Fruit fly (Drosophila melanogaster) whole organism: ENCODE data around the gene AspRS-m.

ENCODE experiments used
- CG8478 ChIP-seq: fragments of >200 bp; optimal IDR thresholded peaks from 2 replicates; lab custom pipeline; 2018; ENCODE audit warnings: inconsistent platforms
- Dll ChIP-seq: fragments of >200 bp; optimal IDR thresholded peaks from 2 replicates; lab custom pipeline; 2017
- EcR ChIP-seq, 2 experiments: fragments of >200 bp; optimal IDR thresholded peaks; 2 replicates each; lab custom pipeline; 2017; ENCODE audit warnings: missing biosample characterization in 2 of 2, missing genetic modification characterization in 2 of 2, missing genetic modification reagents in 2 of 2
- pan ChIP-seq: fragments of >200 bp; optimal IDR thresholded peaks from 2 replicates; lab custom pipeline; 2017
- psq ChIP-seq: fragments of >200 bp; optimal IDR thresholded peaks from 2 replicates; lab custom pipeline; 2017
- usp ChIP-seq: fragments of >200 bp; optimal IDR thresholded peaks from 2 replicates; lab custom pipeline; 2017; ENCODE audit warnings: missing biosample characterization, missing genetic modification characterization, mixed read lengths

Gene AspRS-m

DNA sequence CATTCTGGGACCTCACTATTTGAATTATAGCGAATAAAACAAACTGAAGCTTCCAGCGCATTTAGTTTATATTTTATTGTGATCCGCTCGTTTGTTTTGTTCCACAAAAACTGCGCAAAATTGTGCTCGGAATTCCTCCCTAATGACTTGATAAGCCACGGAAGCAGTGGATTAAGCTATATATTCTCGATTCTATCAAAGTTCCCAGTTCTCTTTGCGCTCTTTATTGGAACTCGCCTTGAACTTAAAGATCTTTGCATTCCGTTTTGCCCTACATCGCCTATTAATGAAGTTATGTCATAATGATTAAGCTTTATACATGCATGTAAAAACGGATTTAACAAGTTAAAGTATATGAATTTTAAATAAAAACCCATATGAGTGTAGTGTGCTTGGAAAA, 10.3 kb downstream of the AspRS-m start, which contains the start of gene Nepl9:
TSS of gene Nepl9 (minus strand) at position 101 of the 400 bp plus-strand sequence.
- TF ChIP-seq CG8478 (lab: Kevin White, UChicago) (no peak), Dll (lab: Kevin White, UChicago) (no peak), usp (GFP tag; lab: Kevin White, UChicago) (no peak), EcR (GFP tag; optimal IDR thresholded peaks at IDR 0.05; lab: Kevin White, UChicago) (no peak), psq (lab: Kevin White, UChicago) (no peak), pan (lab: Kevin White, UChicago) (no peak)

DNA sequence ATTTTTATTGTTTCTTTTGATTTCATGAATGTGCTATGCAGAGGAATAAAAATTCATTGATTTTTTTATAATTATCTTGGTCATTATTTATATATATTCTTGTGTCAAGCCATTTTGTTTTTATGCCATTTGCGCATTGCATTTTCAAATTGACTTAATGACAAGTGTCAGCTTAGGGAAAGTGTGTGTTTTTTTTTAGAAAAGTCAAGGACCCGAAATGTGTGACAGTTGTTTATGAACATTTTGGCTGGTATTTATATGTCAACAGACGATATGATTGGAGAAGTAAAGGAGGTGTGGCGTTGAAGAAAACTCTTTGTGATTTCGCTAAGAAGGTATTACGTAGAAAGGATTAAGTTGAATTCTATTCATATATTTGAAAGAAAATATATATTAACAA, 10.8 kb downstream of the AspRS-m start, which contains the start of the genes SclA and SclB:
TSS of gene SclA (plus strand) at position 301 of the 400 bp plus-strand sequence.
TSS of gene SclB (plus strand) at position 301 of the 400 bp plus-strand sequence.
- no peak for TF ChIP-seq usp (GFP tag; lab: Kevin White, UChicago)
- no peak for TF ChIP-seq CG8478 (lab: Kevin White, UChicago)
- TF ChIP-seq EcR (GFP tag; optimal IDR thresholded peaks at IDR 0.05; lab: Kevin White, UChicago), result no peak
- no peak for TF ChIP-seq psq (lab: Kevin White, UChicago)
- TF ChIP-seq Dll (lab: Kevin White, UChicago), result no peak
- no peak for TF ChIP-seq pan (lab: Kevin White, UChicago)

DNA sequence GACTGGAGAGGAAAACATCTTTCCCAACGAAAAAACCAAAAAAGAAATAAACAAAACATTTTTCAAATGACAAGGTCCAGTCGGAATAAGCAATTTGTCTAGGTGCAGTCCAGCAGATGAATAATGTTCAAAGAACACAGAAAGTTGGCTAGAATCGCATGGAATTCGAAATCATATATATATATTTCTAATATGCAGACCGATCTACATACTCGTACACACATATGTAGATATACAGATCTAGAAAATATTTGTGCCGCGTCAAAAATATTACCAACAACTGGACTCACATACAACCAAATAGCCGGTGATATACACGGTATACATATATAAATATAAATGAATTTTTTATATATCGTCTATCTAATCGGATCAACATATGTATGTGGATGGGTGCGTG, 12.8 kb downstream of the AspRS-m start:
- no peak for TF ChIP-seq pan (lab: Kevin White, UChicago)
- TF ChIP-seq usp (GFP tag; lab: Kevin White, UChicago), result no peak
- TF ChIP-seq CG8478 (lab: Kevin White, UChicago), result no peak
- TF ChIP-seq psq (lab: Kevin White, UChicago), result no peak
- no peak for TF ChIP-seq EcR (GFP tag; optimal IDR thresholded peaks at IDR 0.05; lab: Kevin White, UChicago)
- no peak for TF ChIP-seq Dll (lab: Kevin White, UChicago)

DNA sequence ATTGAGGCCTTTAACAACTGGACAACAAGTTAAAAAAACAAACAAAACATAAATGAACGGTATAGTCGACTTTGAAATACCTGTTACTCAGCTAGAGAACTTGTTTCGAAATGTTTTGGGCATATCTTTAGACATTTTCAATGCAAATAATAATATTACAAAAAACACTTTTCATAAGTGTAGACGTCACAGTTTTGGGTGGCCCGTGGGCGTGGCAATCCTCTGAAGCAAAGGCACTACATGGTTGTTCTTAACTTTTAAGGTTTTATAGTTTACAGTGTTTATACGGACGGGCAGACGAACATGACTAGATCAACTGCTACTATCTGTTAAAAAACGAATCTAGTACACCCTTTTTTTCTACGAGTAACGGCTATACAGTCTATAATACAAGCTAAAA, 15.6 kb downstream of the AspRS-m start:
- TF ChIP-seq usp (GFP tag; lab: Kevin White, UChicago), result no peak
- peak; percentile 66 for TF ChIP-seq pan (lab: Kevin White, UChicago)

DNA sequence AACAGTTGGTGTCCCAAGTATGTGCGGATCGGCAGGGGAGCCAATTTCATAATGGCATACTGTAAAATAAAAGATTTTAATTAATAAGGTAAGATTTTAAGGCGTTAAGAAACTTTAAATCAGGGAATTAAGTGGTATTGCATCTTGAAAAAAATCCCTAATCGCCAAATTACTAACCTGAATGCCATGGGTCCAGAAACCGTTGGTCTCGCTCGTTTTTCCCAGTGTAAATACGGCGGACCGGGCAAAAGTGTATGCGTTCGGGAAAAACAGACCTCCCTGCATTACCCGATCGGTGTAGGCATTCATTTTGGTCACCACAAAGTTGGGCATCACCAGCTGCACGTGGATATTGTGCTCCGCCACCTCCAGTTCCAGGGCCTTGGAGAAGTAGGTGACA, 16.5 kb downstream of the AspRS-m start:
- TF ChIP-seq EcR (GFP tag; optimal IDR thresholded peaks at IDR 0.05; lab: Kevin White, UChicago), result no peak
- no peak for TF ChIP-seq psq (lab: Kevin White, UChicago)
- no peak for TF ChIP-seq usp (GFP tag; lab: Kevin White, UChicago)
- no peak for TF ChIP-seq CG8478 (lab: Kevin White, UChicago)
- TF ChIP-seq pan (lab: Kevin White, UChicago), result no peak
- TF ChIP-seq Dll (lab: Kevin White, UChicago), result no peak

DNA sequence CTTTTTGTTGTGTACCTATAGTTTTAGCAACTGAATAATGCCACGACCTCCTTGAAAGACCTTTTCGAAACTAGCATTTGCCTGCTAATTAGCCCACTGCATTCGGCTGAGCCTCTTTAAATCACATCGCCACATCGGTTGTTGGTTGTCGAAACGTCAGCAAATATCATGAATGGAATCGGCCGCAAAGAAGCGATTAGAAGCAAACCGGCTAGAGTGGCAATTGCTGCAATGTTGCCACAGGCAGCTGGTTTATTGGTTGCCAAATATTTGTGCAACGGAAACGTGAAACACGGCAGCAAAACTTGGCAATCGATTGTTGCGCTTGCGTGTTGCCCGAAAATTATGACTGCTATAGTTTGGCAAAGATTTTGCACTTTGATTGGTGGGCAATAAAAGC, 18.3 kb downstream of the AspRS-m start:
- no peak for TF ChIP-seq Dll (lab: Kevin White, UChicago)

DNA sequence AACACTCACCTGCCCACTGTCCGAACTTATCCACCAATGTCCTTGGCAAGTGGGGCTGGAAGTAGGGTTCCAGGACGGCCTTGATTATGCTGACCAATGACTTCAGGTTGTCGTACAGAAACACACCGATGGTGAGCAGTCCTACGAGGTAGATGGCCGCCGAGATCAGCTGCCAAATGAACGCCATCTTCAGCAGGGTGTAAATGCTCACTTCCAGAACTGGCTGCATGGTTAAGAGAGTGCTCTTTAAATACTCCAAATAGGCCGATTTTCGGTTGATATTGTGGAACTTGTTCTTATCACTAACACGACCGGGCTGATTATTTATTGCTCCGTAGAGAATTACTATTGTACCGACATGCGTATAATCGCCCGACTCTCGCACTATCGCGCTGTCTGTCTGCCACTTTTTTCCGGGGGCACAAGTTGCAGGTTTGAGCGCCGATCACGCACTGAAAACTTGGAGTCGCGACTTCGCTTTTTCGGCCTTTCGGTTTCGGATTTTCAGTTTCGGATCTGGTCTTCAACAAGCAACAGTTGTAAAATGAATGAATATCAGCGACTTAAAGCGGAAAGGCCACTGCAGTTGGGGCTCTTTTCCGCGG, 20.0 kb downstream of the AspRS-m start:
- TF ChIP-seq EcR (GFP tag; optimal IDR thresholded peaks at IDR 0.05; lab: Kevin White, UChicago) (no peak), pan (lab: Kevin White, UChicago) (no peak), CG8478 (lab: Kevin White, UChicago) (no peak), Dll (lab: Kevin White, UChicago) (no peak), usp (GFP tag; lab: Kevin White, UChicago) (no peak), psq (lab: Kevin White, UChicago) (no peak)

DNA sequence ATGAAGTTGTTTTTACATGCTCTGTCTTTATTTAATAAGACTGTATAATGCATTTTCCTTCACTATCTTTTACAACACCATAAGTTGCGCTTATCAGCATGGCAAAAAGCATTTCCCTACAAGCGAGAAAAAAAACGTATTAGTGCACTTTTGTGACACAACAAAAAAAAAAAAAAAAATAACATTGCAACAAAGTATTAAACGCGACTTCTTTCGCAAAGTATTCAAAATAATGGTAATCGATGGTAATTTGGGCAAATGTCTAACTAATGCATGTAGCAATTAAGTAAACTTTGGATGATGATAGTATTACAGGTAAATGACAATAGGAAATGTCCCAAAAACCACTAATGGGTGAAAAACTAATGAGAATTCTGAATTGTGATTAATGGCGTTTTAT, 21.1 kb downstream of the AspRS-m start:
- TF ChIP-seq pan (lab: Kevin White, UChicago), result no peak
- TF ChIP-seq usp (GFP tag; lab: Kevin White, UChicago), result no peak
- no peak for TF ChIP-seq CG8478 (lab: Kevin White, UChicago)
- TF ChIP-seq Dll (lab: Kevin White, UChicago), result no peak
- no peak for TF ChIP-seq psq (lab: Kevin White, UChicago)
- no peak for TF ChIP-seq EcR (GFP tag; optimal IDR thresholded peaks at IDR 0.05; lab: Kevin White, UChicago)

DNA sequence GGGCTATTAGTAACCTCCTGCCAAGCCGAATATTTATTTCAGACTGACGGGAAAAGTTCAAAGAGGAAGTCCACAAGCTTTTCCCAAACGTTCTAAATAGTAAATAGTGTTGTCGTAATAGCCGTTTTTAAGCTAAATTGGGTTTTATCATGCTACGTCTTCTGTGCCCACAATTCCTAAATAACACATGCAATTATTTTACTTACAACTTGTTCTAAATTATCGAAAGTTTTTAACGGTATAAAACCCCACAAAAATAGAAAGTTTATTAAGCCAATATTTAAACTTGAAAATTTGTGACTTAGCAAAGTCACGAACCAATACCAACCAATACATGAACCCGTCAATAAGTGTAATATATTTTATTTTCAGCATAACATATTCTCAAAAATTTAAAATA, 21.8 kb downstream of the AspRS-m start, which contains the start of gene CG13284:
TSS of gene CG13284 (minus strand) at position 47 of the 400 bp plus-strand sequence.
- TF ChIP-seq pan (lab: Kevin White, UChicago) (no peak), psq (lab: Kevin White, UChicago) (no peak), CG8478 (lab: Kevin White, UChicago) (no peak), EcR (GFP tag; optimal IDR thresholded peaks at IDR 0.05; lab: Kevin White, UChicago) (no peak), usp (GFP tag; lab: Kevin White, UChicago) (no peak), Dll (lab: Kevin White, UChicago) (no peak)

DNA sequence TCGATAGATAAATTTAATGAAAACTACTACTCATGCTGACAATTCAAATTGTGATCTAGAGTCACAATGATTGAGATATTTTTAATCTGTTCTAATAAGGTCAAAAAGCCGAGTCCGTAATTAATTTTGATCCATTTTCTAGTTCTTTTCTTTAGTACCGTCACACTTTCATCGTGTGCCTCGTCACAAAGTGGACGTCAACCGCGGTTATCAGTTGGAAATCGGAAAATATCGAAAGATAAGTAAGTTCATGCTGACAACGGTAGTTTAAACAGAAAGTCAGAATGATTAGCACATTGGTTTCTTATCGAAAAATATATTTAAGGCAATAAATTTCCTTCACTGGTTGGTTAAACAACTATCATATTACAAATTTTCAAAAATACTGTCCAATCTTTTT, 23.6 kb downstream of the AspRS-m start:
- TF ChIP-seq psq (lab: Kevin White, UChicago) (no peak), pan (lab: Kevin White, UChicago) (no peak)

DNA sequence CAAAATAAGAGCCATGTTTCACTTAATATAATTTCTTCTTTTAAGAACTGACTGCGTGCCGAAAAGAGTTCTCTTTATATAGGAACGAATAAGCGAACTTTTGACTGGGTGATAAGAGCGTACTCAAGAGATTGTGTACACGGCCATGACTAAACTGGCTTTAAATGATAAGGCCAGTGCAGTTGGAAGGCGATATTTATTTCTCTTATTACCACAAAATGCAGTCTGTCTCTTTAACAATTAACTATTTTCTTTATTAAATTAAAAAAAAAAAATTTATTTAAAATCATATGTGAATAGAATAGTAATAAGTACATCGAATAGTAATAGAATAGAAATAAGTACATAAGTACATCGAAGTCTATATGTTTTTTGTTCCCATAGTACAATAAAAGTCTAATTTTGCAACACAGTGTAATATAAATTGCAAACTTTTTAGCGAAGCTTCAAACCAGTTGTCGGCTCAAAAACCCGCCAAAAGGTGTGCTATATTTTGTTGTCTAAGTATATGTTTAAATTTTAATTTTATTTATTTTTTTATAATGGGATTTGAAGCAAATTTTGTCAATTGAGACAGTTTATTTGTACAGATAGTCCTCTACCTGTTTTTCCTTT, 25.5 kb downstream of the AspRS-m start, which contains the start of gene CG31810:
TSS of gene CG31810 (minus strand) at position 51 of the 615 bp plus-strand sequence.
- TF ChIP-seq CG8478 (lab: Kevin White, UChicago) (no peak), Dll (lab: Kevin White, UChicago) (no peak), psq (lab: Kevin White, UChicago) (no peak), usp (GFP tag; lab: Kevin White, UChicago) (no peak), pan (lab: Kevin White, UChicago) (no peak), EcR (GFP tag; optimal IDR thresholded peaks at IDR 0.05; lab: Kevin White, UChicago) (no peak)

DNA sequence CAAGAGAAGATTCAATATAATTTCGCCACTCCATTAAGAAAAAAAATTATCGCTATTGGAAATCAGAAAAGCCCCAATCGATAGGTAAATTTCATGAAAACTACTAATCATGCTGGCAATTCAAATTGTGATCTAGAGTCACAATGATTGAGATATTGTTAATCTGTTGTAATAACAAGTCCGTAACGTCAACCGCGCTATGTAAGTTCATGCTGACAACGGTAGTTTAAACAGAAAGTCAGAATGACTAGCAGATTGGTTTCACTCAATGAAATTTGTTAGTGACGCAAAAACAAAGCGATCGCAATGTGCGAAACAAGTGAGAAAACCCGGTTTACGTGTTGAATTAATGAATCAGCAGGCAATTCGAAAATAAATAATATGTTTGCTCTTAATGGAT, 30.3 kb downstream of the AspRS-m start:
- TF ChIP-seq Dll (lab: Kevin White, UChicago) (no peak), usp (GFP tag; lab: Kevin White, UChicago) (no peak), CG8478 (lab: Kevin White, UChicago) (no peak), EcR (GFP tag; optimal IDR thresholded peaks at IDR 0.05; lab: Kevin White, UChicago) (no peak), psq (lab: Kevin White, UChicago) (no peak), pan (lab: Kevin White, UChicago) (no peak)
